Fruit fly (Drosophila melanogaster) whole organism, embryonic: ENCODE measurements around the gene CG32260.

Source experiments
- Asciz ChIP-seq: fragments of 200-800 bp; sonication (Bioruptor generic); optimal IDR thresholded peaks from 2 replicates; lab custom pipeline; 2017; ENCODE audit warnings: missing biosample characterization, mild to moderate bottlenecking, missing genetic modification characterization, missing genetic modification reagents
- Awh ChIP-seq: fragments of 200-800 bp; sonication (Bioruptor generic); IDR thresholded peaks from 2 replicates; pipeline ENCODE4, ENCODE4 v1.3.6; 2022; ENCODE audit warnings: missing biosample characterization, missing genetic modification characterization
- CG10321 ChIP-seq: fragments of 200-800 bp; sonication (Bioruptor generic); IDR thresholded peaks from 2 replicates; pipeline ENCODE4 v1.3.6; 2022; ENCODE audit warnings: missing biosample characterization, missing genetic modification characterization
- CG11093 ChIP-seq: fragments of 200-800 bp; sonication (Bioruptor generic); IDR thresholded peaks from 3 replicates; pipeline ENCODE4 v1.3.6; 2022; ENCODE audit warnings: missing biosample characterization, missing genetic modification characterization
- CG11723 ChIP-seq: fragments of 200-800 bp; sonication (Bioruptor generic); optimal IDR thresholded peaks from 2 replicates; lab custom pipeline; 2017; ENCODE audit warnings: missing biosample characterization, mild to moderate bottlenecking, missing genetic modification characterization
- CG14050 ChIP-seq: fragments of 200-800 bp; sonication (Bioruptor generic); IDR thresholded peaks from 3 replicates; pipeline ENCODE4 v1.3.6; 2022; ENCODE audit warnings: missing biosample characterization, missing genetic modification characterization
- CG16813 ChIP-seq: fragments of 200-800 bp; sonication (Bioruptor generic); IDR thresholded peaks from 3 replicates; pipeline ENCODE4 v1.3.6; 2022; ENCODE audit warnings: missing biosample characterization, missing genetic modification characterization; ENCODE audit not compliant: partially characterized antibody
- CG1832 ChIP-seq: fragments of 200-800 bp; sonication (Bioruptor generic); optimal IDR thresholded peaks from 2 replicates; lab custom pipeline; 2017; ENCODE audit warnings: missing biosample characterization, mild to moderate bottlenecking, missing genetic modification characterization, inconsistent platforms
- CG2202 ChIP-seq: fragments of 200-800 bp; sonication (Bioruptor generic); optimal IDR thresholded peaks from 2 replicates; lab custom pipeline; 2018; ENCODE audit warnings: missing biosample characterization, mild to moderate bottlenecking, missing genetic modification characterization
- CG30020 ChIP-seq: fragments of 200-800 bp; optimal IDR thresholded peaks from 2 replicates; lab custom pipeline; 2019; ENCODE audit warnings: missing biosample characterization, mild to moderate bottlenecking, missing genetic modification characterization, moderate library complexity
- CG30431 ChIP-seq: fragments of 200-800 bp; sonication (Bioruptor generic); optimal IDR thresholded peaks from 2 replicates; lab custom pipeline; 2017; ENCODE audit warnings: missing biosample characterization, missing genetic modification characterization
- CG3163 ChIP-seq: fragments of 200-800 bp; sonication (Bioruptor generic); optimal IDR thresholded peaks from 3 replicates; lab custom pipeline; 2016; ENCODE audit warnings: missing biosample characterization, missing genetic modification characterization
- CG34224 ChIP-seq: fragments of 200-800 bp; sonication (Bioruptor generic); IDR thresholded peaks from 3 replicates; pipeline ENCODE4 v1.3.6; 2022; ENCODE audit warnings: missing biosample characterization, missing genetic modification characterization; ENCODE audit not compliant: partially characterized antibody
- CG34422 ChIP-seq: fragments of 200-800 bp; sonication (Bioruptor generic); IDR thresholded peaks from 3 replicates; pipeline ENCODE4 v1.3.6; 2022; ENCODE audit warnings: missing biosample characterization, missing genetic modification characterization
- CG4424 ChIP-seq: fragments of 200-800 bp; sonication (Bioruptor generic); optimal IDR thresholded peaks from 3 replicates; lab custom pipeline; 2016; ENCODE audit warnings: missing biosample characterization, missing genetic modification characterization
- CG6791 ChIP-seq: fragments of 200-800 bp; sonication (Bioruptor generic); IDR thresholded peaks from 3 replicates; pipeline ENCODE4 v1.3.6; 2022; ENCODE audit warnings: missing biosample characterization, missing genetic modification characterization; ENCODE audit not compliant: partially characterized antibody
- CG7786 ChIP-seq: fragments of 200-800 bp; sonication (Bioruptor generic); optimal IDR thresholded peaks from 2 replicates; lab custom pipeline; 2016; ENCODE audit warnings: missing biosample characterization, missing genetic modification characterization
- CG8478 ChIP-seq: fragments of >200 bp; optimal IDR thresholded peaks from 2 replicates; lab custom pipeline; 2018
- Camta ChIP-seq: fragments of 200-800 bp; sonication (Bioruptor generic); optimal IDR thresholded peaks from 2 replicates; lab custom pipeline; 2016; ENCODE audit warnings: missing biosample characterization, missing genetic modification characterization
- Dref ChIP-seq: fragments of 200-800 bp; sonication (Bioruptor generic); IDR thresholded peaks from 2 replicates; pipeline ENCODE4 v1.3.6; 2022; ENCODE audit warnings: missing biosample characterization, missing genetic modification characterization
- E2f2 ChIP-seq: fragments of 200-800 bp; sonication (Bioruptor generic); IDR thresholded peaks from 2 replicates; pipeline ENCODE4 v1.3.6; 2022; ENCODE audit warnings: missing biosample characterization, missing genetic modification characterization
- Hsf ChIP-seq: fragments of 200-800 bp; sonication (Bioruptor generic); optimal IDR thresholded peaks from 3 replicates; lab custom pipeline; 2016; ENCODE audit warnings: missing biosample characterization, missing genetic modification characterization
- Kr ChIP-seq: fragments of 200-800 bp; sonication (Bioruptor generic); optimal IDR thresholded peaks from 2 replicates; lab custom pipeline; 2017; ENCODE audit warnings: missing biosample characterization, mild to moderate bottlenecking, missing genetic modification characterization
- MESR4 ChIP-seq: fragments of 200-800 bp; sonication (Bioruptor generic); optimal IDR thresholded peaks from 2 replicates; lab custom pipeline; 2018; ENCODE audit warnings: missing biosample characterization, mild to moderate bottlenecking, missing genetic modification characterization, moderate library complexity
- Meics ChIP-seq: fragments of 200-800 bp; sonication (Bioruptor generic); optimal IDR thresholded peaks from 2 replicates; lab custom pipeline; 2017; ENCODE audit warnings: missing biosample characterization, mild to moderate bottlenecking, missing genetic modification characterization
- Mes4 ChIP-seq: fragments of 200-800 bp; sonication (Bioruptor generic); optimal IDR thresholded peaks from 2 replicates; lab custom pipeline; 2016; ENCODE audit warnings: missing biosample characterization, missing genetic modification characterization
- Opbp ChIP-seq: fragments of 200-800 bp; sonication (Bioruptor generic); IDR thresholded peaks from 3 replicates; pipeline ENCODE4 v1.3.6; 2022; ENCODE audit warnings: missing biosample characterization, missing genetic modification characterization; ENCODE audit not compliant: partially characterized antibody
- Optix ChIP-seq: fragments of 200-800 bp; sonication (Bioruptor generic); IDR thresholded peaks from 3 replicates; pipeline ENCODE4 v1.3.6; 2022; ENCODE audit warnings: missing biosample characterization, missing genetic modification characterization
- Six4 ChIP-seq: fragments of 200-800 bp; sonication (Bioruptor generic); optimal IDR thresholded peaks from 2 replicates; lab custom pipeline; 2016; ENCODE audit warnings: missing biosample characterization, missing genetic modification characterization
- Stat92E ChIP-seq, 3 experiments: fragments of >200 bp in 2 of 3; fragments of 200-800 bp in 1 of 3; sonication (Bioruptor generic) in 1 of 3; optimal IDR thresholded peaks; 2 replicates each; lab custom pipeline; 2017 to 2019; ENCODE audit warnings: missing biosample characterization in 3 of 3, missing genetic modification characterization in 3 of 3, mild to moderate bottlenecking in 1 of 3, moderate library complexity in 1 of 3
- aop ChIP-seq: fragments of 200-800 bp; sonication (Bioruptor generic); IDR thresholded peaks from 2 replicates; pipeline ENCODE4 v1.3.6; 2022; ENCODE audit warnings: missing biosample characterization, missing genetic modification characterization
- bigmax ChIP-seq: fragments of 200-800 bp; sonication (Bioruptor generic); optimal IDR thresholded peaks from 2 replicates; lab custom pipeline; 2018; ENCODE audit warnings: missing biosample characterization, mild to moderate bottlenecking, missing genetic modification characterization
- cg ChIP-seq: fragments of 200-800 bp; sonication (Bioruptor generic); optimal IDR thresholded peaks from 3 replicates; lab custom pipeline; 2019; ENCODE audit warnings: missing biosample characterization, mild to moderate bottlenecking, missing genetic modification characterization, moderate library complexity
- croc ChIP-seq: fragments of 200-800 bp; sonication (Bioruptor generic); conservative IDR thresholded peaks from 3 replicates; pipeline ENCODE4 v1.3.6; 2022; ENCODE audit warnings: missing biosample characterization, missing genetic modification characterization
- crp ChIP-seq, 2 experiments: fragments of 200-800 bp; sonication (Bioruptor generic); optimal IDR thresholded peaks; 2 replicates in 1 of 2; 3 replicates in 1 of 2; lab custom pipeline; 2017; ENCODE audit warnings: missing biosample characterization in 2 of 2, missing genetic modification characterization in 2 of 2, mild to moderate bottlenecking in 1 of 2, moderate library complexity in 1 of 2
- en ChIP-seq: fragments of 200-800 bp; sonication (Bioruptor generic); optimal IDR thresholded peaks from 2 replicates; lab custom pipeline; 2016; ENCODE audit warnings: missing biosample characterization, missing genetic modification characterization
- exex ChIP-seq: fragments of 200-800 bp; sonication (Bioruptor generic); optimal IDR thresholded peaks from 4 replicates; lab custom pipeline; 2018; ENCODE audit warnings: missing biosample characterization, mild to moderate bottlenecking, missing genetic modification characterization, moderate library complexity
- fd64A ChIP-seq: fragments of 200-800 bp; sonication (Bioruptor generic); optimal IDR thresholded peaks from 3 replicates; lab custom pipeline; 2018; ENCODE audit warnings: missing biosample characterization, mild to moderate bottlenecking, missing genetic modification characterization
- gcm2 ChIP-seq: fragments of 200-800 bp; sonication (Bioruptor generic); optimal IDR thresholded peaks from 2 replicates; lab custom pipeline; 2016; ENCODE audit warnings: missing biosample characterization, missing genetic modification characterization
- ham ChIP-seq: fragments of 200-800 bp; sonication (Bioruptor generic); IDR thresholded peaks from 2 replicates; pipeline ENCODE4 v1.3.6; 2022; ENCODE audit warnings: missing biosample characterization, missing genetic modification characterization
- inv ChIP-seq: fragments of 200-800 bp; sonication (Bioruptor generic); IDR thresholded peaks from 2 replicates; pipeline ENCODE4 v1.3.6; 2022; ENCODE audit warnings: missing biosample characterization, missing genetic modification characterization; ENCODE audit not compliant: partially characterized antibody
- kah ChIP-seq: fragments of 200-800 bp; sonication (Bioruptor generic); optimal IDR thresholded peaks from 2 replicates; lab custom pipeline; 2018; ENCODE audit warnings: missing biosample characterization, mild to moderate bottlenecking, missing genetic modification characterization
- klu ChIP-seq: fragments of 200-800 bp; sonication (Bioruptor generic); IDR thresholded peaks from 2 replicates; pipeline ENCODE4 v1.3.6; 2022; ENCODE audit warnings: missing biosample characterization, missing genetic modification characterization
- knrl ChIP-seq: fragments of 200-800 bp; sonication (Bioruptor generic); IDR thresholded peaks from 3 replicates; pipeline ENCODE4 v1.3.6; 2022; ENCODE audit warnings: missing biosample characterization, missing genetic modification characterization; ENCODE audit not compliant: partially characterized antibody
- onecut ChIP-seq: fragments of 200-800 bp; sonication (Bioruptor generic); IDR thresholded peaks from 2 replicates; pipeline ENCODE4 v1.3.6; 2022; ENCODE audit warnings: missing biosample characterization, missing genetic modification characterization
- p53 ChIP-seq: fragments of 200-800 bp; sonication (Bioruptor generic); optimal IDR thresholded peaks from 2 replicates; lab custom pipeline; 2016; ENCODE audit warnings: missing biosample characterization, missing genetic modification characterization
- ro ChIP-seq: fragments of 200-800 bp; sonication (Bioruptor generic); IDR thresholded peaks from 2 replicates; pipeline ENCODE4 v1.3.6; 2022; ENCODE audit warnings: missing biosample characterization, missing genetic modification characterization
- row ChIP-seq: fragments of 200-800 bp; sonication (Bioruptor generic); IDR thresholded peaks from 3 replicates; pipeline ENCODE4 v1.3.6; 2022; ENCODE audit warnings: missing biosample characterization, missing genetic modification characterization
- sc ChIP-seq, 3 experiments: fragments of >200 bp in 2 of 3; fragments of 200-800 bp in 1 of 3; sonication (Bioruptor generic) in 1 of 3; optimal IDR thresholded peaks; 2 replicates in 2 of 3; 3 replicates in 1 of 3; lab custom pipeline; 2017; ENCODE audit warnings: mild to moderate bottlenecking in 1 of 3, missing biosample characterization in 1 of 3, missing genetic modification characterization in 1 of 3, missing genetic modification reagents in 1 of 3

CG32260 gene

DNA sequence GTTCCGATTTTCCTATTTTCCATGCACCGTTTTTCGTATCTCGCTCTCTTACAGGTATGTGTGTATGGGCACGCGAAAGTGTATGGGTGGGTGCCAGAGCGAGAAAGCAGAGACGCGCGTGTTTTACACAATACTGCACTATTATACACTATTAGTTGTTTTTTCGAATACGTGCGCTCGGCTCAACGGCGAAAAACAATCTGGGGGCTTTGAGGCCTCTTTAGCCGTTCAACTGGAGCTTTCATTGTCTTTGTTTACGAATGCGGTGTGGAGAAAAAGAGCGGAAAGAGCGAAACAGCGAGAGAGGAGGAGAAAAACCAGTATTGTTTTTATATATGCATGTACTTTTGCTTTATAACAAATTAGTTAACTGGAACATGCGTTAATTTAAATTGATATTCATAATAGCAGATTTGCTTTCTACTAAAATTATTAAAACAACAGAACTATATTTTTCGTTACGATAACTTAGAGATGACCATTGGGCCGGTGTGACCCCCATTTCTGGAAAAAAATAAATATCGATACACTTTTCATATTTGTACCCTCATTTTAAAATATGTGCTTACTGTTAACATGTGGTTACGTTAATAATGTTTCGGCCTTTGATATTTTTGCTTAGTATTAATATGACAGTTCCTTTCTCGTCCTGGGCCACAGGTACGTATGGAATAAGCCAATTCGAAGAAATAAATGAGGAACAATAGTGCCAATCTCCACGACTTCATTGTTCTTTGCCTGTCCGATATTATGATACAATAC, 39.5 kb upstream of the CG32260 start, which contains the start of gene CG14995 (continued):
- TF ChIP-seq kah (GFP tag; lab: Kevin White, UChicago) (peak; percentile 37), MESR4 (GFP tag; lab: Kevin White, UChicago) (peak; percentile 49), CG11723 (GFP tag; lab: Kevin White, UChicago) (no peak), Camta (GFP tag; lab: Kevin White, UChicago) (no peak), Hsf (no peak), Optix (no peak), CG10321 (GFP tag; lab: Robert Waterston, UW) (0 out of 2 replicates have a peak, but pooled peaks have one; percentile 10), knrl (GFP tag; lab: Robert Waterston, UW) (peak; percentile 66), CG1832 (GFP tag; lab: Kevin White, UChicago) (no peak), crp (GFP tag; optimal IDR thresholded peaks at IDR 0.05; lab: Kevin White, UChicago) (no peak), klu (GFP tag; lab: Robert Waterston, UW) (no peak), en (no peak), inv (GFP tag; lab: Robert Waterston, UW) (peak; percentile 31; the same call in 1 of the 2 replicates), E2f2 (peak; percentile 81), gcm2 (no peak), CG6791 (GFP tag; lab: Robert Waterston, UW) (peak; percentile 63; the same call in 2 of the 3 replicates), croc (GFP tag; lab: Robert Waterston, UW) (no peak), CG4424 (GFP tag; lab: Kevin White, UChicago) (no peak), CG34422 (GFP tag; lab: Robert Waterston, UW) (peak; percentile 75; the same call in 1 of the 3 replicates), onecut (no peak), CG30020 (tag; lab: Kevin White, UChicago) (no peak), Opbp (GFP tag; lab: Robert Waterston, UW) (peak; percentile 71; the same call in 2 of the 3 replicates), Mes4 (GFP tag; lab: Kevin White, UChicago) (no peak), Meics (GFP tag; lab: Kevin White, UChicago) (peak; percentile 20), CG14050 (GFP tag; lab: Robert Waterston, UW) (no peak), ro (GFP tag; lab: Robert Waterston, UW) (no peak), Kr (GFP tag; lab: Kevin White, UChicago) (no peak), exex (tag; lab: Kevin White, UChicago) (peak; percentile 31), sc (optimal IDR thresholded peaks at IDR 0.05; lab: Kevin White, UChicago) (no peak), sc (GFP tag; optimal IDR thresholded peaks at IDR 0.05; lab: Kevin White, UChicago) (no peak), Stat92E (GFP tag; optimal IDR thresholded peaks at IDR 0.05; lab: Kevin White, UChicago) (no peak), fd64A (GFP tag; lab: Kevin White, UChicago) (peak; percentile 51), CG3163 (GFP tag; lab: Kevin White, UChicago) (peak; percentile 31), ham (GFP tag; lab: Robert Waterston, UW) (no peak), Dref (peak; percentile 78), CG8478 (lab: Kevin White, UChicago) (no peak), Awh (GFP tag; lab: Robert Waterston, UW) (no peak), CG30431 (GFP tag; lab: Kevin White, UChicago) (no peak), aop (GFP tag; lab: Robert Waterston, UW) (no peak), p53 (GFP tag; lab: Kevin White, UChicago) (no peak), CG7786 (GFP tag; lab: Kevin White, UChicago) (no peak), cg (GFP tag; lab: Kevin White, UChicago) (peak; percentile 87), bigmax (GFP tag; lab: Kevin White, UChicago) (no peak), Asciz (GFP tag; lab: Kevin White, UChicago) (no peak), row (peak; percentile 49), CG34224 (GFP tag; lab: Robert Waterston, UW) (peak; percentile 28; the same call in 2 of the 3 replicates), CG16813 (GFP tag; lab: Robert Waterston, UW) (peak; percentile 75), Six4 (GFP tag; lab: Kevin White, UChicago) (no peak), CG11093 (GFP tag; lab: Robert Waterston, UW) (no peak), CG2202 (no peak)
